Fruit fly (Drosophila melanogaster): Measurements from ENCODE around the gene CG13919.

The CG13919 gene

dm6 chr3L:1609611-1610010 lies 35.7 kb upstream of the CG13919 start:
- TF ChIP-seq foxo (GFP tag; optimal IDR thresholded peaks at IDR 0.05) (no peak), woc (GFP tag; optimal IDR thresholded peaks at IDR 0.05) (no peak), Abd-B (GFP tag; optimal IDR thresholded peaks at IDR 0.05) (no peak)

DNA sequence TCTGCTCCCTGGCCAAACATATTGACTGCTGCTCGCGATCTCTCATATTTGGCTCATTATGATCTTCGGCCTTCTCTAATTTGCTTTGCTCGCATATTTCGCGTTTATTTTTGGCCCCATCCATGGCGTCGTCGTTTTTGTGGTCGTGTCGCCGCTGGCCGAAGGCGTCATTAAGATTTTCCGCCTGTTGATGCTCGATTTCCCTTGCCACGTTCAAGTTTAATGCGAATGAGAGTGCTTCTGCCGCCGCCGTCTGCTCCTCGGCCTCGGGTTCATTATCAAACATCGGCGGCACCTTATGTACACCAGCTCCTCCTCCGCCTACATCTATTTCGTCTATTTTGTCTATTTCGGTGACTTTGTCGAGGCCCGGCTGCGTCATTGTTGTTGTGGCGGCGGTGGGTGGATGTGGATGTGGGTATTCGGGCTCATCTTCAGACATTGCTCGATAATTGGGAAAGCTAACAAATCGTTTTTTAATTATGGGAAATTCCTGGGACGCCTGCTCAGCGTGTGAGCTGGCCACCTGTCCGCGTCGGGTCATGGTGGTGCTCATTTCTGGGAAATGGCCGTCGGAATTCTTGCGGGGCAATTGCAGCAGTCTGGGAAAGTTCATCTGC lies 30.7 kb upstream of the CG13919 start:
- TF ChIP-seq Jra (GFP tag; optimal IDR thresholded peaks at IDR 0.05) (no peak), Dif (GFP tag; optimal IDR thresholded peaks at IDR 0.05; ENCODE audit: partially characterized antibody) (no peak), lola (GFP tag; optimal IDR thresholded peaks at IDR 0.05) (no peak), h (GFP tag; optimal IDR thresholded peaks at IDR 0.05) (no peak), N (GFP tag; optimal IDR thresholded peaks at IDR 0.05) (no peak), CG9705 (GFP tag; optimal IDR thresholded peaks at IDR 0.05) (no peak), woc (GFP tag; optimal IDR thresholded peaks at IDR 0.05) (no peak), OdsH (GFP tag; optimal IDR thresholded peaks at IDR 0.05) (no peak), Dfd (GFP tag; optimal IDR thresholded peaks at IDR 0.05) (no peak)

- TF ChIP-seq Vsx2 (GFP tag; optimal IDR thresholded peaks at IDR 0.05; ENCODE audit: partially characterized antibody) (no peak), HLH106 (tag; optimal IDR thresholded peaks at IDR 0.05) (no peak), usp (GFP tag; optimal IDR thresholded peaks at IDR 0.05) (no peak), Hr78 (GFP tag; optimal IDR thresholded peaks at IDR 0.05) (no peak), woc (GFP tag; optimal IDR thresholded peaks at IDR 0.05) (no peak)
Observed at dm6 chr3L:1615701-1616100, 29.6 kb upstream of the CG13919 start, which contains the start of gene CG12105. TSS of gene CG12105 (minus strand) at chr3L:1615801.

dm6 chr3L:1618116-1618727 lies 27.0 kb upstream of the CG13919 start, which contains the start of the genes CG13926, ABCB7 and CG33230:
TSS of gene CG13926 (minus strand) at chr3L:1618158.
TSS of gene ABCB7 (plus strand) at chr3L:1618414.
TSS of gene CG33230 (plus strand) at chr3L:1618414.
- TF ChIP-seq foxo (GFP tag; optimal IDR thresholded peaks at IDR 0.05) (peak in 1 of 2 experiments; percentile 66), dmrt93B (GFP tag; optimal IDR thresholded peaks at IDR 0.05) (no peak), ey (GFP tag; optimal IDR thresholded peaks at IDR 0.05) (peak; percentile 43), sage (GFP tag; optimal IDR thresholded peaks at IDR 0.05) (no peak), sv (GFP tag; optimal IDR thresholded peaks at IDR 0.05) (no peak), Hnf4 (GFP tag; optimal IDR thresholded peaks at IDR 0.05) (no peak), Hr78 (GFP tag; optimal IDR thresholded peaks at IDR 0.05) (no peak), GATAd (GFP tag; optimal IDR thresholded peaks at IDR 0.05) (no peak), lola (GFP tag; optimal IDR thresholded peaks at IDR 0.05) (no peak), fru (GFP tag; optimal IDR thresholded peaks at IDR 0.05) (peak; percentile 58), Vsx2 (GFP tag; optimal IDR thresholded peaks at IDR 0.05; ENCODE audit: partially characterized antibody) (no peak), Myc (optimal IDR thresholded peaks at IDR 0.05) (peak; percentile 88), pan (optimal IDR thresholded peaks at IDR 0.05) (no peak), brk (GFP tag; optimal IDR thresholded peaks at IDR 0.05) (no peak), Dfd (GFP tag; optimal IDR thresholded peaks at IDR 0.05) (no peak), Jra (GFP tag; optimal IDR thresholded peaks at IDR 0.05) (no peak), tai (GFP tag; optimal IDR thresholded peaks at IDR 0.05) (no peak), Abd-B (GFP tag; optimal IDR thresholded peaks at IDR 0.05) (no peak), HLH106 (tag; optimal IDR thresholded peaks at IDR 0.05) (peak; percentile 59), jim (GFP tag; optimal IDR thresholded peaks at IDR 0.05) (no peak), br (GFP tag; optimal IDR thresholded peaks at IDR 0.05) (peak; percentile 8), CG9705 (GFP tag; optimal IDR thresholded peaks at IDR 0.05) (no peak), CG32264 (GFP tag; optimal IDR thresholded peaks at IDR 0.05) (no peak), CrebA (GFP tag; optimal IDR thresholded peaks at IDR 0.05; ENCODE audit: borderline replicate concordance) (no peak), rgr (GFP tag; optimal IDR thresholded peaks at IDR 0.05) (peak; percentile 46), psq (GFP tag; optimal IDR thresholded peaks at IDR 0.05) (no peak), h (GFP tag; optimal IDR thresholded peaks at IDR 0.05) (peak; percentile 64), OdsH (GFP tag; optimal IDR thresholded peaks at IDR 0.05) (peak; percentile 46), dsf (GFP tag; optimal IDR thresholded peaks at IDR 0.05; ENCODE audit: borderline replicate concordance) (no peak), Hr83 (GFP tag; optimal IDR thresholded peaks at IDR 0.05; ENCODE audit: poor library complexity, severe bottlenecking) (peak; percentile 47), Dif (GFP tag; optimal IDR thresholded peaks at IDR 0.05; ENCODE audit: partially characterized antibody) (no peak), Sp1 (GFP tag; optimal IDR thresholded peaks at IDR 0.05) (peak; percentile 31), dl (GFP tag; optimal IDR thresholded peaks at IDR 0.05; ENCODE audit: insufficient read depth in 1 of 2, partially characterized antibody in 2 of 2) (no peak), N (GFP tag; optimal IDR thresholded peaks at IDR 0.05) (no peak), usp (GFP tag; optimal IDR thresholded peaks at IDR 0.05) (no peak), Rel (GFP tag; optimal IDR thresholded peaks at IDR 0.05) (no peak), Rel (tag; optimal IDR thresholded peaks at IDR 0.05) (peak; percentile 35), woc (GFP tag; optimal IDR thresholded peaks at IDR 0.05) (peak; percentile 88), Mio (GFP tag; optimal IDR thresholded peaks at IDR 0.05) (no peak)
